Worm (Caenorhabditis elegans): Measurements from ENCODE around the gene F01D5.8.

F01D5.8 gene

ce11 chrII:14045934-14046470, 35.5 kb downstream of the F01D5.8 start:
- TF ChIP-seq sup-37 (GFP tag; optimal IDR thresholded peaks at IDR 0.05) (no peak), efl-1 (optimal IDR thresholded peaks at IDR 0.05) (no peak), efl-1 (GFP tag; optimal IDR thresholded peaks at IDR 0.05 in 1 of 2) (peak in 1 of 2 experiments; percentile 63)

ce11 chrII:14046491-14046890, 36.0 kb downstream of the F01D5.8 start:
- TF ChIP-seq ama-1 (optimal IDR thresholded peaks at IDR 0.05) (no peak), blmp-1 (tag; optimal IDR thresholded peaks at IDR 0.05) (peak; percentile 65), nhr-47 (tag; optimal IDR thresholded peaks at IDR 0.05) (no peak), isw-1 (GFP tag; IDR thresholded peaks at IDR 0.05) (no peak), nhr-85 (tag) (no peak), nhr-84 (tag; optimal IDR thresholded peaks at IDR 0.05) (no peak), tlp-1 (tag; optimal IDR thresholded peaks at IDR 0.05) (no peak), mab-9 (GFP tag; IDR thresholded peaks at IDR 0.05) (no peak), zag-1 (tag; optimal IDR thresholded peaks at IDR 0.05) (no peak), nhr-20 (tag; optimal IDR thresholded peaks at IDR 0.05) (no peak), unc-86 (tag; optimal IDR thresholded peaks at IDR 0.05) (no peak), hlh-17 (GFP tag; optimal IDR thresholded peaks at IDR 0.05; ENCODE audit: borderline replicate concordance) (no peak), grh-1 (GFP tag; IDR thresholded peaks at IDR 0.05) (no peak), efl-3 (GFP tag; optimal IDR thresholded peaks at IDR 0.05) (no peak), lin-14 (GFP tag; optimal IDR thresholded peaks at IDR 0.05) (peak; percentile 25), nhr-19 (GFP tag; conservative IDR thresholded peaks at IDR 0.05) (no peak), lin-13 (GFP tag; optimal IDR thresholded peaks at IDR 0.05) (no peak), vab-15 (tag; optimal IDR thresholded peaks at IDR 0.05) (no peak), nhr-77 (tag; optimal IDR thresholded peaks at IDR 0.05) (no peak), efl-1 (optimal IDR thresholded peaks at IDR 0.05) (no peak), efl-1 (GFP tag; optimal IDR thresholded peaks at IDR 0.05 in 1 of 2) (peak in 1 of 2 experiments; percentile 82), pax-3 (tag; optimal IDR thresholded peaks at IDR 0.05) (no peak)

- TF ChIP-seq lin-35 (GFP tag; optimal IDR thresholded peaks at IDR 0.05): peak; percentile 3 to 49
- TF ChIP-seq C16A3.4 (tag; optimal IDR thresholded peaks at IDR 0.05): peak; percentile 13
- TF ChIP-seq nhr-76 (tag; optimal IDR thresholded peaks at IDR 0.05): no peak
- TF ChIP-seq nhr-47 (tag; optimal IDR thresholded peaks at IDR 0.05): peak; percentile 1
- peak; percentile 69 for TF ChIP-seq snu-23 (GFP tag; optimal IDR thresholded peaks at IDR 0.05)
- TF ChIP-seq nhr-71 (tag; optimal IDR thresholded peaks at IDR 0.05): peak; percentile 63
- peak; percentile 60 for TF ChIP-seq mep-1 (tag; optimal IDR thresholded peaks at IDR 0.05)
- peak; percentile 63 for TF ChIP-seq elt-2 (tag; optimal IDR thresholded peaks at IDR 0.05)
- peak; percentile 81 for TF ChIP-seq lin-14 (GFP tag; optimal IDR thresholded peaks at IDR 0.05)
- peak; percentile 76 for TF ChIP-seq rnt-1 (tag; optimal IDR thresholded peaks at IDR 0.05)
- peak; percentile 80 for TF ChIP-seq blmp-1 (tag; optimal IDR thresholded peaks at IDR 0.05)
- TF ChIP-seq lsy-2 (tag; optimal IDR thresholded peaks at IDR 0.05): peak; percentile 23 to 48
- TF ChIP-seq sptf-1 (tag; optimal IDR thresholded peaks at IDR 0.05): no peak
- TF ChIP-seq efl-1 (optimal IDR thresholded peaks at IDR 0.05): peak; percentile 3 to 4
- TF ChIP-seq efl-1 (GFP tag; optimal IDR thresholded peaks at IDR 0.05 in 1 of 2): no peak
- peak in 1 of 2 experiments; percentile 76 for TF ChIP-seq mdl-1 (tag; optimal IDR thresholded peaks at IDR 0.05)
- peak; percentile 51 for TF ChIP-seq unc-130 (tag; optimal IDR thresholded peaks at IDR 0.05)
- TF ChIP-seq nhr-19 (GFP tag; conservative IDR thresholded peaks at IDR 0.05): peak; percentile 55
- TF ChIP-seq dpl-1 (GFP tag; optimal IDR thresholded peaks at IDR 0.05): peak in 2 of 3 experiments; percentile 4 to 20
- TF ChIP-seq tlp-1 (tag; optimal IDR thresholded peaks at IDR 0.05): no peak
- TF ChIP-seq hpl-2 (GFP tag; optimal IDR thresholded peaks at IDR 0.05): no peak
- no peak for TF ChIP-seq unc-86 (tag; optimal IDR thresholded peaks at IDR 0.05)
- TF ChIP-seq tbx-2 (tag; optimal IDR thresholded peaks at IDR 0.05): peak; percentile 27
- TF ChIP-seq elt-3 (tag; optimal IDR thresholded peaks at IDR 0.05): peak in 2 of 6 experiments; percentile 47 to 78
- no peak for TF ChIP-seq vab-15 (tag; optimal IDR thresholded peaks at IDR 0.05)
- peak; percentile 55 for TF ChIP-seq nhr-77 (tag; optimal IDR thresholded peaks at IDR 0.05)
- no peak for TF ChIP-seq isw-1 (GFP tag; IDR thresholded peaks at IDR 0.05)
- TF ChIP-seq pqm-1 (tag; optimal IDR thresholded peaks at IDR 0.05): no peak
- TF ChIP-seq nhr-85 (tag): peak; percentile 90
- TF ChIP-seq nhr-20 (tag; optimal IDR thresholded peaks at IDR 0.05): peak; percentile 83
- TF ChIP-seq lin-39 (tag; optimal IDR thresholded peaks at IDR 0.05): no peak
- peak in 1 of 3 experiments; percentile 1 for TF ChIP-seq ceh-82 (tag; optimal IDR thresholded peaks at IDR 0.05)
- TF ChIP-seq nhr-90 (tag; optimal IDR thresholded peaks at IDR 0.05; ENCODE audit: poor library complexity): peak; percentile 27
- no peak for TF ChIP-seq zip-4 (GFP tag; optimal IDR thresholded peaks at IDR 0.05)
- TF ChIP-seq fkh-10 (GFP tag; optimal IDR thresholded peaks at IDR 0.05): no peak
- TF ChIP-seq ama-1 (optimal IDR thresholded peaks at IDR 0.05): no peak
Measured at ce11 chrII:14049097-14049496, 38.6 kb downstream of the F01D5.8 start.
